Fruit fly (Drosophila melanogaster) whole organism, embryonic: ENCODE data around the gene CG5171.

Source experiments
- Adf1 ChIP-seq: fragments of 200-800 bp; sonication (Bioruptor generic); IDR thresholded peaks from 2 replicates; pipeline ENCODE4 v1.3.6; 2022; ENCODE audit warnings: missing biosample characterization, missing genetic modification characterization
- Aef1 ChIP-seq: fragments of 200-800 bp; sonication (Bioruptor generic); IDR thresholded peaks from 3 replicates; pipeline ENCODE4 v1.3.6; 2022; ENCODE audit warnings: missing biosample characterization, missing genetic modification characterization
- B-H1 ChIP-seq: fragments of 200-800 bp; sonication (Bioruptor generic); IDR thresholded peaks from 3 replicates; pipeline ENCODE4 v1.3.6; 2022; ENCODE audit warnings: missing biosample characterization, missing genetic modification characterization
- C15 ChIP-seq: fragments of 200-800 bp; sonication (Bioruptor generic); IDR thresholded peaks from 3 replicates; pipeline ENCODE4 v1.3.6; 2022; ENCODE audit warnings: missing biosample characterization, missing genetic modification characterization
- CG10321 ChIP-seq: fragments of 200-800 bp; sonication (Bioruptor generic); IDR thresholded peaks from 2 replicates; pipeline ENCODE4 v1.3.6; 2022; ENCODE audit warnings: missing biosample characterization, missing genetic modification characterization
- CG11504 ChIP-seq: fragments of 200-800 bp; sonication (Bioruptor generic); optimal IDR thresholded peaks from 3 replicates; lab custom pipeline; 2019; ENCODE audit warnings: missing biosample characterization, mild to moderate bottlenecking, missing genetic modification characterization, moderate library complexity
- CG11695 ChIP-seq: fragments of 200-800 bp; sonication (Bioruptor generic); IDR thresholded peaks from 3 replicates; pipeline ENCODE4 v1.3.6; 2022; ENCODE audit warnings: missing biosample characterization, missing genetic modification characterization
- CG12071 ChIP-seq: fragments of 200-800 bp; sonication (Bioruptor generic); optimal IDR thresholded peaks from 3 replicates; lab custom pipeline; 2018; ENCODE audit warnings: missing biosample characterization, mild to moderate bottlenecking, missing genetic modification characterization
- CG1233 ChIP-seq: fragments of 200-800 bp; sonication (Bioruptor generic); optimal IDR thresholded peaks from 4 replicates; lab custom pipeline; 2018; ENCODE audit warnings: missing biosample characterization, mild to moderate bottlenecking, missing genetic modification characterization
- CG12391 ChIP-seq: fragments of 200-800 bp; sonication (Bioruptor generic); optimal IDR thresholded peaks from 3 replicates; lab custom pipeline; 2018; ENCODE audit warnings: missing biosample characterization, mild to moderate bottlenecking, missing genetic modification characterization, moderate library complexity
- CG12659 ChIP-seq: fragments of 200-800 bp; sonication (Bioruptor generic); optimal IDR thresholded peaks from 3 replicates; lab custom pipeline; 2017; ENCODE audit warnings: mild to moderate bottlenecking, missing biosample characterization, missing genetic modification reagents, missing genetic modification characterization
- CG12744 ChIP-seq: fragments of 200-800 bp; sonication (Bioruptor generic); optimal IDR thresholded peaks from 2 replicates; lab custom pipeline; 2016; ENCODE audit warnings: missing biosample characterization, missing genetic modification characterization
- CG13123 ChIP-seq: fragments of 200-800 bp; sonication (Bioruptor generic); optimal IDR thresholded peaks from 2 replicates; lab custom pipeline; 2016; ENCODE audit warnings: missing biosample characterization, missing genetic modification characterization
- CG18619 ChIP-seq: fragments of 200-800 bp; sonication (Bioruptor generic); optimal IDR thresholded peaks from 3 replicates; lab custom pipeline; 2017; ENCODE audit warnings: missing biosample characterization, mild to moderate bottlenecking, missing genetic modification characterization
- CG31365 ChIP-seq: fragments of 200-800 bp; sonication (Bioruptor generic); optimal IDR thresholded peaks from 2 replicates; lab custom pipeline; 2018; ENCODE audit warnings: missing biosample characterization, mild to moderate bottlenecking, missing genetic modification characterization
- CG31441 ChIP-seq: fragments of 200-800 bp; sonication (Bioruptor generic); IDR thresholded peaks from 2 replicates; pipeline ENCODE4 v1.3.6; 2022; ENCODE audit warnings: missing biosample characterization, missing genetic modification characterization
- CG33557 ChIP-seq: fragments of 200-800 bp; sonication (Bioruptor generic); optimal IDR thresholded peaks from 2 replicates; lab custom pipeline; 2019; ENCODE audit warnings: missing biosample characterization, mild to moderate bottlenecking, missing genetic modification characterization, moderate library complexity
- CG34224 ChIP-seq: fragments of 200-800 bp; sonication (Bioruptor generic); IDR thresholded peaks from 3 replicates; pipeline ENCODE4 v1.3.6; 2022; ENCODE audit warnings: missing biosample characterization, missing genetic modification characterization; ENCODE audit not compliant: partially characterized antibody
- CG3838 ChIP-seq: fragments of 200-800 bp; sonication (Bioruptor generic); optimal IDR thresholded peaks from 3 replicates; lab custom pipeline; 2016; ENCODE audit warnings: missing biosample characterization, missing genetic modification characterization
- CG4328 ChIP-seq: fragments of 200-800 bp; sonication (Bioruptor generic); optimal IDR thresholded peaks from 3 replicates; lab custom pipeline; 2017; ENCODE audit warnings: missing biosample characterization, missing genetic modification reagents, missing genetic modification characterization
- CG6175 ChIP-seq: fragments of 200-800 bp; sonication (Bioruptor generic); IDR thresholded peaks from 3 replicates; pipeline ENCODE4 v1.3.6; 2022; ENCODE audit warnings: missing biosample characterization, missing genetic modification characterization
- CG6683 ChIP-seq: fragments of 200-800 bp; sonication (Bioruptor generic); optimal IDR thresholded peaks from 2 replicates; lab custom pipeline; 2017; ENCODE audit warnings: missing biosample characterization, mild to moderate bottlenecking, missing genetic modification characterization, missing genetic modification reagents
- CG6689 ChIP-seq: fragments of 200-800 bp; sonication (Bioruptor generic); IDR thresholded peaks from 2 replicates; pipeline ENCODE4 v1.3.6; 2022; ENCODE audit warnings: missing biosample characterization, missing genetic modification characterization
- CG7556 ChIP-seq: fragments of 200-800 bp; sonication (Bioruptor generic); optimal IDR thresholded peaks from 2 replicates; lab custom pipeline; 2017; ENCODE audit warnings: missing biosample characterization, mild to moderate bottlenecking, missing genetic modification characterization
- CG8359 ChIP-seq: fragments of 200-800 bp; sonication (Bioruptor generic); optimal IDR thresholded peaks from 2 replicates; lab custom pipeline; 2017; ENCODE audit warnings: missing biosample characterization, mild to moderate bottlenecking, missing genetic modification characterization, borderline replicate concordance
- CG9215 ChIP-seq: fragments of 200-800 bp; sonication (Bioruptor generic); IDR thresholded peaks from 2 replicates; pipeline ENCODE4 v1.3.6; 2022; ENCODE audit warnings: missing biosample characterization, missing genetic modification characterization
- Dll ChIP-seq: fragments of 200-800 bp; sonication (Bioruptor generic); IDR thresholded peaks from 4 replicates; pipeline ENCODE4 v1.3.6; 2022; ENCODE audit warnings: missing biosample characterization, missing genetic modification characterization; ENCODE audit not compliant: partially characterized antibody
- Ets97D ChIP-seq: fragments of 200-800 bp; sonication (Bioruptor generic); optimal IDR thresholded peaks from 3 replicates; lab custom pipeline; 2016; ENCODE audit warnings: missing biosample characterization, missing genetic modification characterization
- HLH4C ChIP-seq: fragments of 200-800 bp; sonication (Bioruptor generic); IDR thresholded peaks from 3 replicates; pipeline ENCODE4 v1.3.6; 2022; ENCODE audit warnings: missing biosample characterization, missing genetic modification characterization; ENCODE audit not compliant: partially characterized antibody
- HmgZ ChIP-seq: fragments of 200-800 bp; sonication (Bioruptor generic); optimal IDR thresholded peaks from 2 replicates; lab custom pipeline; 2018; ENCODE audit warnings: missing biosample characterization, mild to moderate bottlenecking, missing genetic modification characterization
- Hmx ChIP-seq: fragments of 200-800 bp; sonication (Bioruptor generic); optimal IDR thresholded peaks from 2 replicates; lab custom pipeline; 2016; ENCODE audit warnings: missing biosample characterization, missing genetic modification characterization
- NC2β ChIP-seq: fragments of 200-800 bp; sonication (Bioruptor generic); optimal IDR thresholded peaks from 2 replicates; lab custom pipeline; 2016; ENCODE audit warnings: missing biosample characterization, missing genetic modification characterization
- NfI ChIP-seq: fragments of 200-800 bp; sonication (Bioruptor generic); optimal IDR thresholded peaks from 3 replicates; lab custom pipeline; 2018; ENCODE audit warnings: missing biosample characterization, mild to moderate bottlenecking, missing genetic modification characterization, moderate library complexity
- TFAM ChIP-seq: fragments of 200-800 bp; sonication (Bioruptor generic); optimal IDR thresholded peaks from 2 replicates; lab custom pipeline; 2017; ENCODE audit warnings: missing biosample characterization, missing genetic modification characterization, inconsistent platforms
- aop ChIP-seq: fragments of 200-800 bp; sonication (Bioruptor generic); IDR thresholded peaks from 2 replicates; pipeline ENCODE4 v1.3.6; 2022; ENCODE audit warnings: missing biosample characterization, missing genetic modification characterization
- ara ChIP-seq: fragments of 200-800 bp; sonication (Bioruptor generic); IDR thresholded peaks from 2 replicates; pipeline ENCODE4 v1.3.6; 2022; ENCODE audit warnings: missing biosample characterization, missing genetic modification characterization
- chm ChIP-seq: fragments of 200-800 bp; sonication (Bioruptor generic); IDR thresholded peaks from 2 replicates; pipeline ENCODE4 v1.3.6; 2022; ENCODE audit warnings: missing biosample characterization, missing genetic modification characterization
- corto ChIP-seq: fragments of 200-800 bp; sonication (Bioruptor generic); optimal IDR thresholded peaks from 2 replicates; lab custom pipeline; 2016; ENCODE audit warnings: missing biosample characterization, mild to moderate bottlenecking, missing genetic modification characterization, moderate library complexity
- crc ChIP-seq: fragments of 200-800 bp; sonication (Bioruptor generic); optimal IDR thresholded peaks from 2 replicates; lab custom pipeline; 2016; ENCODE audit warnings: missing biosample characterization, missing genetic modification characterization
- grn ChIP-seq: fragments of 200-800 bp; sonication (Bioruptor generic); optimal IDR thresholded peaks from 3 replicates; lab custom pipeline; 2017; ENCODE audit warnings: missing biosample characterization, missing genetic modification characterization
- gt ChIP-seq: fragments of 200-800 bp; sonication (Bioruptor generic); IDR thresholded peaks from 2 replicates; pipeline ENCODE4 v1.3.6; 2022; ENCODE audit warnings: missing biosample characterization, missing genetic modification characterization
- h ChIP-seq: fragments of >200 bp; optimal IDR thresholded peaks from 2 replicates; lab custom pipeline; 2017
- mirr ChIP-seq: fragments of 200-800 bp; sonication (Bioruptor generic); optimal IDR thresholded peaks from 3 replicates; lab custom pipeline; 2018; ENCODE audit warnings: missing biosample characterization, mild to moderate bottlenecking, missing genetic modification characterization
- nerfin-2 ChIP-seq: fragments of 200-800 bp; sonication (Bioruptor generic); IDR thresholded peaks from 2 replicates; pipeline ENCODE4 v1.3.6; 2022; ENCODE audit warnings: missing biosample characterization, missing genetic modification characterization; ENCODE audit not compliant: partially characterized antibody
- onecut ChIP-seq: fragments of 200-800 bp; sonication (Bioruptor generic); IDR thresholded peaks from 2 replicates; pipeline ENCODE4 v1.3.6; 2022; ENCODE audit warnings: missing biosample characterization, missing genetic modification characterization
- pan ChIP-seq, 4 experiments: fragments of >200 bp in 3 of 4; fragments of 200-800 bp in 1 of 4; sonication (Bioruptor generic) in 1 of 4; optimal IDR thresholded peaks in 3 of 4; IDR thresholded peaks in 1 of 4; 2 replicates each; pipeline versions ENCODE4 v1.3.6 to Lab custom; 2017 to 2022; ENCODE audit warnings: missing biosample characterization in 2 of 4, missing genetic modification characterization in 2 of 4, mixed read lengths in 1 of 4
- pita ChIP-seq: fragments of 200-800 bp; sonication (Bioruptor generic); optimal IDR thresholded peaks from 2 replicates; lab custom pipeline; 2017; ENCODE audit warnings: missing biosample characterization, mild to moderate bottlenecking, missing genetic modification characterization
- toy ChIP-seq: fragments of 200-800 bp; sonication (Bioruptor generic); IDR thresholded peaks from 2 replicates; pipeline ENCODE4 v1.3.6; 2022; ENCODE audit warnings: missing biosample characterization, missing genetic modification characterization
- trh ChIP-seq: fragments of 200-800 bp; sonication (Bioruptor generic); optimal IDR thresholded peaks from 2 replicates; lab custom pipeline; 2016; ENCODE audit warnings: missing biosample characterization, missing genetic modification characterization
- usp ChIP-seq: fragments of >200 bp; optimal IDR thresholded peaks from 2 replicates; lab custom pipeline; 2017; ENCODE audit warnings: missing biosample characterization, missing genetic modification characterization
- zfh1 ChIP-seq: fragments of 200-800 bp; sonication (Bioruptor generic); IDR thresholded peaks from 3 replicates; pipeline ENCODE4 v1.3.6; 2022; ENCODE audit warnings: missing biosample characterization, missing genetic modification characterization

CG5171 gene

DNA sequence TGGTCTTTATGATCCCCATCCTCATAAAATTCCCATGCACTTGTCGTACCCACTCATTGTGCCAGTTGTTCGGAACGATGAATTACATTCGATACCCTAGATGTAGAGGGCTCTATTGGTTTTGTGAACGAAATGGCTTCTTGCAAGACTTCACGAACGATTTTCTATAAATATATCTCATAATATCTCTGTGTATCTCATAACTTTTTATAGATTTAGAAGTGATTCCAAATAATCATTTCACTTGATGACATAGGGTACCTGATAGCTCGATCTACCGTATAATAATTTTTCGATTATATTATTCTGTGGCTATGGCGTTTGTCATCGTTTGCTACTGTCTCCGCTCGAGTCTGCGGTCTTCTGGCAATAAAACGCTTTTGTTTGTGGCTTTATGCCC lies 4.2 kb upstream of the CG5171 start (continued):
- TF ChIP-seq CG9215 (GFP tag; lab: Robert Waterston, UW) (peak; percentile 64), Hmx (GFP tag; lab: Kevin White, UChicago) (no peak), CG13123 (GFP tag; lab: Kevin White, UChicago) (no peak), CG11695 (GFP tag; lab: Robert Waterston, UW) (peak; percentile 81), nerfin-2 (GFP tag; lab: Robert Waterston, UW) (no peak), CG3838 (GFP tag; lab: Kevin White, UChicago) (no peak), aop (GFP tag; lab: Robert Waterston, UW) (no peak), CG11504 (tag; lab: Kevin White, UChicago) (peak; percentile 84), chm (GFP tag; lab: Robert Waterston, UW) (peak; percentile 56; the same call in 1 of the 2 replicates), pan (optimal IDR thresholded peaks at IDR 0.05; lab: Kevin White, UChicago) (no peak), pan (GFP tag; optimal IDR thresholded peaks at IDR 0.05 in 1 of 2, IDR thresholded peaks at IDR 0.05 in 1 of 2) (peak in 1 of 2 experiments; percentile 88), h (no peak), onecut (no peak), CG10321 (GFP tag; lab: Robert Waterston, UW) (0 out of 2 replicates have a peak, but pooled peaks have one; percentile 20), Aef1 (GFP tag; lab: Robert Waterston, UW) (peak; percentile 57; the same call in 2 of the 3 replicates), CG12659 (GFP tag; lab: Kevin White, UChicago) (peak; percentile 45), CG12391 (peak; percentile 64), pita (GFP tag; lab: Kevin White, UChicago) (no peak), grn (GFP tag; lab: Kevin White, UChicago) (no peak), CG31441 (GFP tag; lab: Robert Waterston, UW) (peak; percentile 67), Dll (GFP tag; lab: Robert Waterston, UW) (no peak), CG34224 (GFP tag; lab: Robert Waterston, UW) (no peak), TFAM (GFP tag; lab: Kevin White, UChicago) (no peak), CG31365 (tag; lab: Kevin White, UChicago) (peak; percentile 18), CG6689 (GFP tag; lab: Robert Waterston, UW) (peak; percentile 73), ara (GFP tag; lab: Robert Waterston, UW) (peak; percentile 58; the same call in 1 of the 2 replicates), gt (no peak), CG7556 (peak; percentile 67), CG6175 (peak; percentile 67; the same call in 2 of the 3 replicates), Ets97D (no peak), CG8359 (GFP tag; lab: Kevin White, UChicago) (no peak), C15 (GFP tag; lab: Robert Waterston, UW) (peak; percentile 30; the same call in 1 of the 3 replicates), toy (GFP tag; lab: Robert Waterston, UW) (0 out of 2 replicates have a peak, but pooled peaks have one; percentile 45), CG18619 (GFP tag; lab: Kevin White, UChicago) (no peak), NfI (GFP tag; lab: Kevin White, UChicago) (peak; percentile 46), CG33557 (GFP tag; lab: Kevin White, UChicago) (no peak), CG6683 (GFP tag; lab: Kevin White, UChicago) (peak; percentile 33), mirr (no peak), Adf1 (GFP tag; lab: Robert Waterston, UW) (no peak), zfh1 (peak; percentile 57; the same call in 1 of the 3 replicates), CG4328 (GFP tag; lab: Kevin White, UChicago) (no peak), CG12744 (peak; percentile 51), HLH4C (GFP tag; lab: Robert Waterston, UW) (no peak), trh (GFP tag; lab: Kevin White, UChicago) (no peak), CG1233 (GFP tag; lab: Kevin White, UChicago) (peak; percentile 44), NC2β (GFP tag; lab: Kevin White, UChicago) (peak; percentile 21), B-H1 (GFP tag; lab: Robert Waterston, UW) (peak; percentile 63; the same call in 2 of the 3 replicates), corto (GFP tag; lab: Kevin White, UChicago) (no peak), usp (no peak), CG12071 (peak; percentile 42), HmgZ (tag; lab: Kevin White, UChicago) (peak; percentile 47), crc (GFP tag; lab: Kevin White, UChicago) (no peak)
